In the genomic region with DNA sequence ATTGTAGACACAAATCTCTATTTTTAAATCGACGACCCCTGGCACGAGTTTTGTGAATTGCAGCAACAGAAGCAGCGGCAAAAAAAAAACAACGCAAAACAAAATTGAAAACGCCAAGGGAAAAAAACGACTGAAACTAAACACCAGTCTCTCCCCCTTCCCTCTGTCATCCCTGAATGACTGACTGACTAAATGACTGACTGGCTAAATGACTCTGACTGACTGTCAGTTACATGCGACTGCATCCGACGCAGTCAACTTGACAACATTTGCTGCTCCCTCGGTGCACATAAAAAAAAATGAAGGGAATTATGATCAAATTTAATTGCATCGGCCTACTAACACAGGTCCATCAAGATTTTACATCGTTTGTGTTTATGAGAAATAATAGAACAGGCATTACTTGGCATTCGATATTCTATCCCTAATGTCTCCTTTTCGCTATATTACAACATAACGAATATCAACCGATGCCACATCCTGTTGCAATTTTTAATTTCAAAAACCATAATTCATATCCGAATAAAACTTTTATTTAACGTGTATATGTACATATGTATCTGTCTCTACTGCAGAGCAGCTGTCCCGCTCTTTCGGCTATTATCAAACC, we compare ENCODE assay signal across 4 fruit fly cellular contexts.
TF ChIP-seq lines count a peak whose summit lies in the region.

No protein-coding gene starts in this region.

TF ChIP-seq in whole organism, adult, 20 proteins besides CTCF, POLR2A, EP300 and RAD21 (continued from another document):
- TF ChIP-seq Mnt (GFP tag; optimal IDR thresholded peaks at IDR 0.05; lab: Kevin White, UChicago) (no peak), CG14711 (tag; optimal IDR thresholded peaks at IDR 0.05; lab: Kevin White, UChicago) (peak; percentile 32), pad (GFP tag; optimal IDR thresholded peaks at IDR 0.05; lab: Kevin White, UChicago) (no peak)

TF ChIP-seq in whole organism, embryonic, 481 proteins besides CTCF, POLR2A, EP300 and RAD21 (continued from another document and continues in another):
- no peak for TF ChIP-seq YL-1 (GFP tag; optimal IDR thresholded peaks at IDR 0.05; lab: Kevin White, UChicago)
- TF ChIP-seq Max (GFP tag; optimal IDR thresholded peaks at IDR 0.05; lab: Kevin White, UChicago) = no peak
- no peak for TF ChIP-seq Sry-β (GFP tag; optimal IDR thresholded peaks at IDR 0.05; lab: Kevin White, UChicago)
- no peak for TF ChIP-seq TFAM (GFP tag; optimal IDR thresholded peaks at IDR 0.05; lab: Kevin White, UChicago)
- peak; percentile 77 for TF ChIP-seq CG11504 (tag; optimal IDR thresholded peaks at IDR 0.05; lab: Kevin White, UChicago)
- TF ChIP-seq CG8359 (GFP tag; optimal IDR thresholded peaks at IDR 0.05; lab: Kevin White, UChicago; ENCODE audit: borderline replicate concordance) = no peak
- TF ChIP-seq ase (GFP tag; IDR thresholded peaks at IDR 0.05; lab: Robert Waterston, UW) = no peak
- no peak for TF ChIP-seq Kr (GFP tag; optimal IDR thresholded peaks at IDR 0.05; lab: Kevin White, UChicago)
- peak; percentile 63 for TF ChIP-seq phol (tag; optimal IDR thresholded peaks at IDR 0.05; lab: Kevin White, UChicago)
- TF ChIP-seq vfl (GFP tag; optimal IDR thresholded peaks at IDR 0.05; lab: Kevin White, UChicago) = no peak
- TF ChIP-seq CG17385 (GFP tag; optimal IDR thresholded peaks at IDR 0.05; lab: Kevin White, UChicago) = no peak
- peak; percentile 26 for TF ChIP-seq CG10979 (tag; optimal IDR thresholded peaks at IDR 0.05; lab: Kevin White, UChicago)
- TF ChIP-seq sug (tag; optimal IDR thresholded peaks at IDR 0.05; lab: Kevin White, UChicago) = no peak
- TF ChIP-seq insv (GFP tag; optimal IDR thresholded peaks at IDR 0.05; lab: Kevin White, UChicago) = no peak
- TF ChIP-seq CG4282 (GFP tag; optimal IDR thresholded peaks at IDR 0.05; lab: Kevin White, UChicago) = no peak
- TF ChIP-seq her (GFP tag; optimal IDR thresholded peaks at IDR 0.05; lab: Kevin White, UChicago) = no peak
- no peak for TF ChIP-seq nerfin-2 (GFP tag; IDR thresholded peaks at IDR 0.05; lab: Robert Waterston, UW; ENCODE audit: partially characterized antibody)
- TF ChIP-seq Med (GFP tag; lab: Kevin White, UChicago) = peak; percentile 65
- TF ChIP-seq CG16863 (GFP tag; optimal IDR thresholded peaks at IDR 0.05; lab: Kevin White, UChicago) = no peak
- TF ChIP-seq Mes4 (GFP tag; optimal IDR thresholded peaks at IDR 0.05; lab: Kevin White, UChicago) = no peak
- TF ChIP-seq ham (GFP tag; IDR thresholded peaks at IDR 0.05; lab: Robert Waterston, UW) = no peak
- no peak for TF ChIP-seq Elba2 (GFP tag; optimal IDR thresholded peaks at IDR 0.05; lab: Kevin White, UChicago)
- no peak for TF ChIP-seq CG3407 (GFP tag; optimal IDR thresholded peaks at IDR 0.05; lab: Kevin White, UChicago)
- TF ChIP-seq zf30C (GFP tag; optimal IDR thresholded peaks at IDR 0.05; lab: Kevin White, UChicago) = no peak
- no peak for TF ChIP-seq sd (tag; optimal IDR thresholded peaks at IDR 0.05; lab: Kevin White, UChicago)
- no peak for TF ChIP-seq onecut (GFP tag; IDR thresholded peaks at IDR 0.05; lab: Robert Waterston, UW)
- no peak for TF ChIP-seq D (optimal IDR thresholded peaks at IDR 0.05; lab: Kevin White, UChicago)
- no peak for TF ChIP-seq D (GFP tag; optimal IDR thresholded peaks at IDR 0.05; lab: Kevin White, UChicago)
- TF ChIP-seq CG2678 (tag; optimal IDR thresholded peaks at IDR 0.05; lab: Kevin White, UChicago) = peak; percentile 58
- peak; percentile 52 for TF ChIP-seq CG1603 (tag; optimal IDR thresholded peaks at IDR 0.05; lab: Kevin White, UChicago)
- TF ChIP-seq tll (GFP tag; optimal IDR thresholded peaks at IDR 0.05; lab: Kevin White, UChicago) = no peak
- no peak for TF ChIP-seq ssp (GFP tag; IDR thresholded peaks at IDR 0.05; lab: Robert Waterston, UW)
- no peak for TF ChIP-seq CG10543 (GFP tag; optimal IDR thresholded peaks at IDR 0.05; lab: Kevin White, UChicago)
- peak; percentile 2 for TF ChIP-seq btn (GFP tag; optimal IDR thresholded peaks at IDR 0.05; lab: Kevin White, UChicago)
- peak; percentile 32 for TF ChIP-seq CG4424 (GFP tag; optimal IDR thresholded peaks at IDR 0.05; lab: Kevin White, UChicago)
- peak; percentile 44 for TF ChIP-seq HLH3B (GFP tag; IDR thresholded peaks at IDR 0.05; lab: Robert Waterston, UW)
- no peak for TF ChIP-seq ewg (GFP tag; optimal IDR thresholded peaks at IDR 0.05; lab: Kevin White, UChicago)
- no peak for TF ChIP-seq CG15601 (tag; optimal IDR thresholded peaks at IDR 0.05; lab: Kevin White, UChicago)
- no peak for TF ChIP-seq CG11696 (GFP tag; IDR thresholded peaks at IDR 0.05; lab: Robert Waterston, UW)
- no peak for TF ChIP-seq ara (GFP tag; IDR thresholded peaks at IDR 0.05; lab: Robert Waterston, UW)
- no peak for TF ChIP-seq jing (GFP tag; optimal IDR thresholded peaks at IDR 0.05; lab: Kevin White, UChicago)
- no peak for TF ChIP-seq hkb (optimal IDR thresholded peaks at IDR 0.05; lab: Kevin White, UChicago)
- no peak for TF ChIP-seq hkb (GFP tag; IDR thresholded peaks at IDR 0.05; lab: Robert Waterston, UW)

TF ChIP-seq in whole organism, prepupa, 60 proteins besides CTCF, POLR2A, EP300 and RAD21 (continued from another document):
- TF ChIP-seq Met (GFP tag; optimal IDR thresholded peaks at IDR 0.05; lab: Kevin White, UChicago) = peak; percentile 64
- TF ChIP-seq salr (GFP tag; optimal IDR thresholded peaks at IDR 0.05; lab: Kevin White, UChicago) = peak; percentile 30 to 41
- peak; percentile 41 for TF ChIP-seq CG8319 (GFP tag; optimal IDR thresholded peaks at IDR 0.05; lab: Kevin White, UChicago)
- TF ChIP-seq fd59A (GFP tag; optimal IDR thresholded peaks at IDR 0.05; lab: Kevin White, UChicago) = peak; percentile 68
- TF ChIP-seq CG9139 (GFP tag; optimal IDR thresholded peaks at IDR 0.05; lab: Kevin White, UChicago) = no peak
- peak; percentile 58 for TF ChIP-seq acj6 (GFP tag; optimal IDR thresholded peaks at IDR 0.05; lab: Kevin White, UChicago)
- TF ChIP-seq Eip75B (GFP tag; optimal IDR thresholded peaks at IDR 0.05; lab: Kevin White, UChicago) = peak; percentile 78
- peak; percentile 44 for TF ChIP-seq lz (GFP tag; optimal IDR thresholded peaks at IDR 0.05; lab: Kevin White, UChicago)
- peak; percentile 69 for TF ChIP-seq CG10669 (GFP tag; optimal IDR thresholded peaks at IDR 0.05; lab: Kevin White, UChicago)
- TF ChIP-seq eg (GFP tag; IDR thresholded peaks at IDR 0.05; lab: Robert Waterston, UW) = peak; percentile 44; the same call in 2 of the 3 replicates
- peak; percentile 56 for TF ChIP-seq dac (GFP tag; optimal IDR thresholded peaks at IDR 0.05; lab: Kevin White, UChicago)
- TF ChIP-seq Ets96B (tag; optimal IDR thresholded peaks at IDR 0.05; lab: Kevin White, UChicago) = no peak
- peak; percentile 68 for TF ChIP-seq CG6792 (GFP tag; optimal IDR thresholded peaks at IDR 0.05; lab: Kevin White, UChicago)
- peak; percentile 57 for TF ChIP-seq CG11294 (GFP tag; IDR thresholded peaks at IDR 0.05; lab: Robert Waterston, UW)
- TF ChIP-seq esn (GFP tag; optimal IDR thresholded peaks at IDR 0.05; lab: Kevin White, UChicago) = peak; percentile 52
- no peak for TF ChIP-seq Eip93F (GFP tag; optimal IDR thresholded peaks at IDR 0.05; lab: Kevin White, UChicago)
- TF ChIP-seq CG4318 (GFP tag; optimal IDR thresholded peaks at IDR 0.05; lab: Kevin White, UChicago) = peak; percentile 63
- TF ChIP-seq CG1621 (tag; optimal IDR thresholded peaks at IDR 0.05; lab: Kevin White, UChicago) = peak; percentile 57
- TF ChIP-seq CG6808 (GFP tag; optimal IDR thresholded peaks at IDR 0.05; lab: Kevin White, UChicago) = peak; percentile 60
- peak; percentile 75 for TF ChIP-seq OdsH (GFP tag; optimal IDR thresholded peaks at IDR 0.05; lab: Kevin White, UChicago)
- peak; percentile 30 for TF ChIP-seq CG7368 (GFP tag; optimal IDR thresholded peaks at IDR 0.05; lab: Kevin White, UChicago)
- TF ChIP-seq CG31627 (GFP tag; optimal IDR thresholded peaks at IDR 0.05; lab: Kevin White, UChicago) = peak; percentile 18
- no peak for TF ChIP-seq fkh (GFP tag; optimal IDR thresholded peaks at IDR 0.05; lab: Kevin White, UChicago)
- peak; percentile 24 for TF ChIP-seq Hr39 (GFP tag; optimal IDR thresholded peaks at IDR 0.05; lab: Kevin White, UChicago)
- TF ChIP-seq CG16779 (tag; optimal IDR thresholded peaks at IDR 0.05; lab: Kevin White, UChicago) = peak; percentile 38
- TF ChIP-seq Hr4 (GFP tag; optimal IDR thresholded peaks at IDR 0.05; lab: Kevin White, UChicago) = peak; percentile 84
- peak; percentile 85 for TF ChIP-seq CG32006 (GFP tag; optimal IDR thresholded peaks at IDR 0.05; lab: Kevin White, UChicago)
- peak; percentile 65 for TF ChIP-seq CG10631 (GFP tag; optimal IDR thresholded peaks at IDR 0.05; lab: Kevin White, UChicago)
- TF ChIP-seq topi (GFP tag; optimal IDR thresholded peaks at IDR 0.05; lab: Kevin White, UChicago) = peak; percentile 49
- peak; percentile 64 for TF ChIP-seq spab (GFP tag; optimal IDR thresholded peaks at IDR 0.05; lab: Kevin White, UChicago)
- peak; percentile 97 for TF ChIP-seq Eip78C (GFP tag; lab: Kevin White, UChicago)
- TF ChIP-seq Sox15 (GFP tag; optimal IDR thresholded peaks at IDR 0.05; lab: Kevin White, UChicago) = peak; percentile 5
- TF ChIP-seq Blimp-1 (GFP tag; optimal IDR thresholded peaks at IDR 0.05; lab: Kevin White, UChicago) = no peak
- TF ChIP-seq CG8119 (GFP tag; IDR thresholded peaks at IDR 0.05; lab: Robert Waterston, UW) = peak; percentile 74
- peak; percentile 53 for TF ChIP-seq achi (GFP tag; optimal IDR thresholded peaks at IDR 0.05; lab: Kevin White, UChicago)
- no peak for TF ChIP-seq Hr38 (GFP tag; optimal IDR thresholded peaks at IDR 0.05; lab: Kevin White, UChicago)
- TF ChIP-seq Sox102F (GFP tag; optimal IDR thresholded peaks at IDR 0.05; lab: Kevin White, UChicago) = peak; percentile 18
- peak; percentile 23 for TF ChIP-seq CG3032 (tag; optimal IDR thresholded peaks at IDR 0.05; lab: Kevin White, UChicago)
- peak; percentile 22 for TF ChIP-seq CG8632 (GFP tag; optimal IDR thresholded peaks at IDR 0.05; lab: Kevin White, UChicago)
- no peak for TF ChIP-seq Smox (GFP tag; optimal IDR thresholded peaks at IDR 0.05; lab: Kevin White, UChicago)
- peak; percentile 17 for TF ChIP-seq CG11902 (GFP tag; optimal IDR thresholded peaks at IDR 0.05; lab: Kevin White, UChicago)
- TF ChIP-seq svp (GFP tag; lab: Kevin White, UChicago) = peak; percentile 43
- no peak for TF ChIP-seq CG6854 (GFP tag; optimal IDR thresholded peaks at IDR 0.05; lab: Kevin White, UChicago)

TF ChIP-seq in whole organism, pupa, 21 proteins besides CTCF, POLR2A, EP300 and RAD21 (continued from another document):
- TF ChIP-seq Pif1B (GFP tag; optimal IDR thresholded peaks at IDR 0.05; lab: Kevin White, UChicago) (peak; percentile 55), CG17806 (tag; optimal IDR thresholded peaks at IDR 0.05; lab: Kevin White, UChicago) (peak; percentile 75)
